Worm (Caenorhabditis elegans): Measurements from ENCODE around the gene Y43E12A.3.
A peak's percentile ranks its signal among the peaks of the same experiment; 100 is the strongest.
"Not testable (repeated sequence)": the region's sequence is repeated elsewhere in the genome, so short reads cannot be mapped to it uniquely, and the experiment has no call there.

Y43E12A.3 gene

DNA sequence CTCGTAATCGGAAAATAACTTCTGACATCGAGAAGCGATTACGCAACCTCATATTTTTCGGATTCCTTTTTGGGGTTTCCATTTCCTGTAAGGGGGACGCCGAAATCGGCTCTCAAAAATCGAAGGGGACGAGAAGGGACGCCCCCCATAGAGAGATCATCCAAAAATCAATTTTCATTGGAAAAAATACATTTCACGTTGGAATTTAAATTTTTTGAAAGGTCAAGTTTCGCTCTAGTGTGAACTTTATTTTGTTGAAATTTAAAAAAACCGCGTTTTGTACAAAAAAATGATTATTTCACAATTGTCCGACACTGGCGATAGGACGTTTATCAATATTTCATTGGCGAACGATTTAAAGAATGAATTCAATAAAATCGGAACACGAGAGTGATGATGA, 35.7 kb upstream of the Y43E12A.3 start, which contains the start of gene Y69E1A.3:
Gene Y69E1A.3 (plus strand): TSS at position 301 of the 400 bp plus-strand sequence.
- TF ChIP-seq unc-42 (tag; optimal IDR thresholded peaks at IDR 0.05) (no peak), syd-9 (tag; optimal IDR thresholded peaks at IDR 0.05) (no peak), sdc-2 (tag; optimal IDR thresholded peaks at IDR 0.05) (no peak), eyg-1 (tag; optimal IDR thresholded peaks at IDR 0.05) (no peak), ceh-19 (GFP tag; optimal IDR thresholded peaks at IDR 0.05) (no peak), ref-2 (tag; optimal IDR thresholded peaks at IDR 0.05) (no peak), nhr-11 (tag; optimal IDR thresholded peaks at IDR 0.05) (no peak), ztf-16 (tag; optimal IDR thresholded peaks at IDR 0.05) (no peak), ceh-6 (GFP tag; optimal IDR thresholded peaks at IDR 0.05) (no peak), pha-2 (tag; optimal IDR thresholded peaks at IDR 0.05) (no peak), ama-1 (optimal IDR thresholded peaks at IDR 0.05) (no peak), ttx-3 (tag; optimal IDR thresholded peaks at IDR 0.05) (no peak), K09A11.1 (tag; optimal IDR thresholded peaks at IDR 0.05; ENCODE audit: insufficient read depth) (no peak), hlh-13 (GFP tag; optimal IDR thresholded peaks at IDR 0.05) (no peak), fax-1 (tag; optimal IDR thresholded peaks at IDR 0.05) (no peak), ceh-2 (tag; optimal IDR thresholded peaks at IDR 0.05) (no peak), pha-4 (tag; optimal IDR thresholded peaks at IDR 0.05) (no peak), ceh-9 (tag; optimal IDR thresholded peaks at IDR 0.05) (no peak), odd-2 (tag; optimal IDR thresholded peaks at IDR 0.05) (no peak), ets-4 (tag; optimal IDR thresholded peaks at IDR 0.05) (no peak)

- not testable (repeated sequence) for TF ChIP-seq K02D7.2, nhr-11, F13H6.1 (tag; optimal IDR thresholded peaks at IDR 0.05)
Measured at ce11 chrIV:10954955-10955354, 32.7 kb upstream of the Y43E12A.3 start, which contains the start of gene Y69E1A.4. Gene Y69E1A.4, plus strand, starts transcription at chrIV:10955255.

DNA sequence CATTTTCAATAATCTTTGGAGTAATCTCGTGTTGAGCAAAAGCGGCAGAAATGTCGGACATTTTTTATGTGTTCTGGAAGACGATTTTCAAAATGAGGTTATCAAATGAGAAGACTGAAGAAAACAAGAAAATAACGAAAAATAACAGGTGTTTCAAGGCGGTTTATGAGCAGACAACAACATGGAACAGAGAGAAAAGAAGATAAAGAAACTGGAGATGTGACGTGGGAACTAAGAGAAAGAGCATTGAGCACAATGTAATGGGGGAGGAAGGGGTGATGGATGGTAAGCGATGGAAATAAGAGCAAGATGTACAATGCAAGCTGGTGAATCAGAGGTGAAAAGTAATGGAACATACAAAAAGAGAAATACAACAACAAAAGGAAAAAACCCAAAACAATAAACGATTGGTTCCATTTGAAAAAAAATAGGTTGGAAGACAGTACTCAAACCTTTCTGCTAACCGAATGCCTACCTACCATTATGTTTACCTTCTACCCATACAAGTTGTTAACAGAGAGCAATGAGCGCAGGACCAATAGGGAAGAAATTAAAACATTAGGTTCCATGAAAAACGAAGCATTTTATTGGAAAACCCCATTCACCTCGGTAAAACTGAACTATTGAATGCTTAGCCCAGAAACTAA, 30.0 kb upstream of the Y43E12A.3 start, which contains the start of gene Y69E1A.5:
Gene Y69E1A.5 (minus strand): TSS at position 73 of the 647 bp plus-strand sequence.
- TF ChIP-seq rnt-1 (tag; optimal IDR thresholded peaks at IDR 0.05) (no peak), eyg-1 (tag; optimal IDR thresholded peaks at IDR 0.05) (no peak), tbx-2 (tag; optimal IDR thresholded peaks at IDR 0.05) (peak; percentile 22), fkh-6 (tag; optimal IDR thresholded peaks at IDR 0.05) (no peak), fkh-10 (GFP tag; optimal IDR thresholded peaks at IDR 0.05) (no peak), ceh-34 (tag; optimal IDR thresholded peaks at IDR 0.05) (no peak), syd-9 (tag; optimal IDR thresholded peaks at IDR 0.05) (no peak), unc-55 (GFP tag; optimal IDR thresholded peaks at IDR 0.05) (peak; percentile 14), dve-1 (tag; optimal IDR thresholded peaks at IDR 0.05) (no peak), ceh-19 (GFP tag; optimal IDR thresholded peaks at IDR 0.05) (no peak), unc-3 (GFP tag; conservative IDR thresholded peaks at IDR 0.05) (no peak), unc-3 (tag; optimal IDR thresholded peaks at IDR 0.05) (no peak), pha-4 (tag; optimal IDR thresholded peaks at IDR 0.05) (no peak)

- TF ChIP-seq pqm-1 (tag; optimal IDR thresholded peaks at IDR 0.05) (no peak), unc-3 (GFP tag; conservative IDR thresholded peaks at IDR 0.05) (no peak), unc-3 (tag; optimal IDR thresholded peaks at IDR 0.05) (no peak), fkh-10 (GFP tag; optimal IDR thresholded peaks at IDR 0.05) (no peak), dmd-4 (tag; optimal IDR thresholded peaks at IDR 0.05; ENCODE audit: borderline replicate concordance) (no peak), gmeb-2 (tag; optimal IDR thresholded peaks at IDR 0.05) (no peak), pha-4 (tag; optimal IDR thresholded peaks at IDR 0.05) (no peak), lin-11 (tag; optimal IDR thresholded peaks at IDR 0.05) (no peak), che-1 (tag; optimal IDR thresholded peaks at IDR 0.05) (no peak), mec-3 (tag; optimal IDR thresholded peaks at IDR 0.05; ENCODE audit: borderline replicate concordance) (no peak), ceh-6 (GFP tag; optimal IDR thresholded peaks at IDR 0.05) (no peak), hlh-13 (GFP tag; optimal IDR thresholded peaks at IDR 0.05) (no peak), ceh-30 (tag; optimal IDR thresholded peaks at IDR 0.05) (no peak), ttx-3 (tag; optimal IDR thresholded peaks at IDR 0.05) (no peak), ceh-24 (tag; optimal IDR thresholded peaks at IDR 0.05) (no peak), unc-86 (tag; optimal IDR thresholded peaks at IDR 0.05) (no peak), C38D4.7 (GFP tag; optimal IDR thresholded peaks at IDR 0.05) (no peak)
Measured at ce11 chrIV:10958230-10958588, 29.5 kb upstream of the Y43E12A.3 start, which contains the start of gene sri-19. Gene sri-19, plus strand, starts transcription at chrIV:10958372.

Measured in whole organism, late embryonic.